Worm (Caenorhabditis elegans): ENCODE results near the gene ztf-7.

- TF ChIP-seq ceh-18 (tag; optimal IDR thresholded peaks at IDR 0.05) (no peak), pha-2 (tag; optimal IDR thresholded peaks at IDR 0.05) (no peak), tbx-2 (tag; optimal IDR thresholded peaks at IDR 0.05) (no peak), pag-3 (tag; optimal IDR thresholded peaks at IDR 0.05; ENCODE audit: borderline replicate concordance) (no peak), fkh-10 (GFP tag; optimal IDR thresholded peaks at IDR 0.05) (no peak), odd-2 (tag; optimal IDR thresholded peaks at IDR 0.05) (no peak), pha-4 (tag; optimal IDR thresholded peaks at IDR 0.05) (no peak), ceh-9 (tag; optimal IDR thresholded peaks at IDR 0.05) (no peak)
Measured at ce11 chrV:9765622-9766021, 23.9 kb downstream of the ztf-7 start.
